Fruit fly (Drosophila melanogaster) whole organism, prepupa: ENCODE results near the gene CG14621.

ENCODE experiments used
- CG10631 ChIP-seq: fragments of 200-800 bp; sonication (Bioruptor generic); optimal IDR thresholded peaks from 2 replicates; lab custom pipeline; 2016; ENCODE audit warnings: missing biosample characterization, missing genetic modification characterization
- CG11902 ChIP-seq: fragments of 200-800 bp; sonication (Bioruptor generic); optimal IDR thresholded peaks from 3 replicates; lab custom pipeline; 2016; ENCODE audit warnings: missing biosample characterization, missing genetic modification characterization
- CG1621 ChIP-seq: fragments of 200-800 bp; sonication (Bioruptor generic); optimal IDR thresholded peaks from 3 replicates; lab custom pipeline; 2018; ENCODE audit warnings: missing biosample characterization, mild to moderate bottlenecking, missing genetic modification characterization
- CG16779 ChIP-seq: fragments of 200-800 bp; sonication (Bioruptor generic); optimal IDR thresholded peaks from 3 replicates; lab custom pipeline; 2017; ENCODE audit warnings: missing biosample characterization, mild to moderate bottlenecking, missing genetic modification characterization
- CG3032 ChIP-seq: fragments of 200-800 bp; optimal IDR thresholded peaks from 2 replicates; lab custom pipeline; 2019; ENCODE audit warnings: missing biosample characterization, mild to moderate bottlenecking, missing genetic modification characterization, moderate library complexity
- CG31627 ChIP-seq: fragments of 200-800 bp; sonication (Bioruptor generic); optimal IDR thresholded peaks from 3 replicates; lab custom pipeline; 2016; ENCODE audit warnings: missing biosample characterization, missing genetic modification characterization
- CG32006 ChIP-seq: fragments of 200-800 bp; sonication (Bioruptor generic); optimal IDR thresholded peaks from 3 replicates; lab custom pipeline; 2017; ENCODE audit warnings: missing biosample characterization, mild to moderate bottlenecking, missing genetic modification characterization
- CG3919 ChIP-seq: fragments of 200-800 bp; sonication (Bioruptor generic); optimal IDR thresholded peaks from 3 replicates; lab custom pipeline; 2016; ENCODE audit warnings: missing biosample characterization, missing genetic modification characterization
- CG4318 ChIP-seq: fragments of 200-800 bp; sonication (Bioruptor generic); optimal IDR thresholded peaks from 3 replicates; lab custom pipeline; 2017; ENCODE audit warnings: missing biosample characterization, mild to moderate bottlenecking, missing genetic modification characterization
- CG6163 ChIP-seq: fragments of 200-800 bp; sonication (Bioruptor generic); IDR thresholded peaks from 3 replicates; pipeline ENCODE4 v1.3.6; 2022; ENCODE audit warnings: missing biosample characterization, missing genetic modification characterization
- CG6276 ChIP-seq: fragments of 200-800 bp; sonication (Bioruptor generic); optimal IDR thresholded peaks from 2 replicates; lab custom pipeline; 2017; ENCODE audit warnings: missing biosample characterization, mild to moderate bottlenecking, missing genetic modification characterization
- CG6792 ChIP-seq: fragments of 200-800 bp; sonication (Bioruptor generic); optimal IDR thresholded peaks from 3 replicates; lab custom pipeline; 2016; ENCODE audit warnings: missing biosample characterization, missing genetic modification characterization
- CG6808 ChIP-seq: fragments of 200-800 bp; sonication (Bioruptor generic); optimal IDR thresholded peaks from 3 replicates; lab custom pipeline; 2017; ENCODE audit warnings: missing biosample characterization, missing genetic modification characterization, mild to moderate bottlenecking, moderate library complexity, missing genetic modification reagents
- CG7368 ChIP-seq: fragments of 200-800 bp; sonication (Bioruptor generic); optimal IDR thresholded peaks from 3 replicates; lab custom pipeline; 2016; ENCODE audit warnings: missing biosample characterization, missing genetic modification characterization
- CG8119 ChIP-seq: fragments of 200-800 bp; sonication (Bioruptor generic); IDR thresholded peaks from 3 replicates; pipeline ENCODE4 v1.3.6; 2022; ENCODE audit warnings: missing biosample characterization, missing genetic modification characterization
- CG9139 ChIP-seq: fragments of 200-800 bp; sonication (Bioruptor generic); optimal IDR thresholded peaks from 3 replicates; lab custom pipeline; 2017; ENCODE audit warnings: missing biosample characterization, mild to moderate bottlenecking, missing genetic modification characterization
- Eip78C ChIP-seq: fragments of 200-800 bp; sonication (Bioruptor generic); peaks from one replicate; lab custom pipeline; 2016; ENCODE audit warnings: missing biosample characterization, missing genetic modification characterization
- Eip93F ChIP-seq: fragments of 200-800 bp; sonication (Bioruptor generic); optimal IDR thresholded peaks from 2 replicates; lab custom pipeline; 2016; ENCODE audit warnings: missing biosample characterization, mild to moderate bottlenecking, missing genetic modification characterization
- Ets21C ChIP-seq: fragments of 200-800 bp; sonication (Bioruptor generic); optimal IDR thresholded peaks from 3 replicates; lab custom pipeline; 2016; ENCODE audit warnings: missing biosample characterization, missing genetic modification characterization
- Ets96B ChIP-seq: fragments of 200-800 bp; optimal IDR thresholded peaks from 2 replicates; lab custom pipeline; 2019; ENCODE audit warnings: missing biosample characterization, mild to moderate bottlenecking, missing genetic modification characterization, moderate library complexity
- Hr38 ChIP-seq: sonication (Bioruptor generic); optimal IDR thresholded peaks from 2 replicates; lab custom pipeline; 2016; ENCODE audit warnings: missing biosample characterization, missing genetic modification characterization
- OdsH ChIP-seq: fragments of 200-800 bp; sonication (Bioruptor generic); optimal IDR thresholded peaks from 3 replicates; lab custom pipeline; 2016; ENCODE audit warnings: missing biosample characterization, missing genetic modification characterization
- Smox ChIP-seq: fragments of 200-800 bp; sonication (Bioruptor generic); optimal IDR thresholded peaks from 3 replicates; lab custom pipeline; 2016; ENCODE audit warnings: missing biosample characterization, missing genetic modification characterization
- Sox102F ChIP-seq: fragments of 200-800 bp; sonication (Bioruptor generic); optimal IDR thresholded peaks from 2 replicates; lab custom pipeline; 2016; ENCODE audit warnings: missing biosample characterization, mild to moderate bottlenecking, missing genetic modification characterization
- Sox14 ChIP-seq: fragments of 200-800 bp; sonication (Bioruptor generic); optimal IDR thresholded peaks from 3 replicates; lab custom pipeline; 2016; ENCODE audit warnings: missing biosample characterization, missing genetic modification characterization
- achi ChIP-seq: fragments of 200-800 bp; sonication (Bioruptor generic); optimal IDR thresholded peaks from 3 replicates; lab custom pipeline; 2016; ENCODE audit warnings: missing biosample characterization, missing genetic modification characterization
- cyc ChIP-seq: fragments of 200-800 bp; sonication (Bioruptor generic); optimal IDR thresholded peaks from 3 replicates; lab custom pipeline; 2016; ENCODE audit warnings: missing biosample characterization, missing genetic modification characterization
- dac ChIP-seq: fragments of 200-800 bp; sonication (Bioruptor generic); optimal IDR thresholded peaks from 2 replicates; lab custom pipeline; 2017; ENCODE audit warnings: missing biosample characterization, mild to moderate bottlenecking, missing genetic modification characterization
- dsx ChIP-seq: fragments of 200-800 bp; optimal IDR thresholded peaks from 3 replicates; lab custom pipeline; 2019; ENCODE audit warnings: missing biosample characterization, mild to moderate bottlenecking, missing genetic modification characterization, moderate library complexity; ENCODE audit not compliant: poor library complexity, severe bottlenecking
- eg ChIP-seq: fragments of 200-800 bp; sonication (Bioruptor generic); IDR thresholded peaks from 3 replicates; pipeline ENCODE4 v1.3.6; 2022; ENCODE audit warnings: missing biosample characterization, missing genetic modification characterization
- fd59A ChIP-seq: fragments of 200-800 bp; sonication (Bioruptor generic); optimal IDR thresholded peaks from 2 replicates; lab custom pipeline; 2017; ENCODE audit warnings: missing biosample characterization, mild to moderate bottlenecking, missing genetic modification characterization, missing genetic modification reagents
- fd85E ChIP-seq: fragments of 200-800 bp; sonication (Bioruptor generic); optimal IDR thresholded peaks from 3 replicates; lab custom pipeline; 2016; ENCODE audit warnings: missing biosample characterization, missing genetic modification characterization
- fkh ChIP-seq: fragments of 200-800 bp; sonication (Bioruptor generic); optimal IDR thresholded peaks from 3 replicates; lab custom pipeline; 2017; ENCODE audit warnings: missing biosample characterization, mild to moderate bottlenecking, missing genetic modification characterization, moderate library complexity
- lz ChIP-seq: fragments of 200-800 bp; sonication (Bioruptor generic); optimal IDR thresholded peaks from 3 replicates; lab custom pipeline; 2016; ENCODE audit warnings: missing biosample characterization, missing genetic modification characterization
- net ChIP-seq: fragments of 200-800 bp; sonication (Bioruptor generic); optimal IDR thresholded peaks from 3 replicates; lab custom pipeline; 2016; ENCODE audit warnings: missing biosample characterization, missing genetic modification characterization
- ss ChIP-seq, 2 experiments: fragments of 200-800 bp; sonication (Bioruptor generic); optimal IDR thresholded peaks; 2 replicates in 1 of 2; 3 replicates in 1 of 2; lab custom pipeline; 2017 to 2018; ENCODE audit warnings: mild to moderate bottlenecking in 2 of 2, missing biosample characterization in 2 of 2, missing genetic modification characterization in 2 of 2, moderate library complexity in 1 of 2
- svp ChIP-seq: fragments of 200-800 bp; sonication (Bioruptor generic); peaks from one replicate; lab custom pipeline; 2016; ENCODE audit warnings: missing biosample characterization, missing genetic modification characterization
- topi ChIP-seq: fragments of 200-800 bp; sonication (Bioruptor generic); optimal IDR thresholded peaks from 3 replicates; lab custom pipeline; 2016; ENCODE audit warnings: missing biosample characterization, missing genetic modification characterization

The CG14621 gene

DNA sequence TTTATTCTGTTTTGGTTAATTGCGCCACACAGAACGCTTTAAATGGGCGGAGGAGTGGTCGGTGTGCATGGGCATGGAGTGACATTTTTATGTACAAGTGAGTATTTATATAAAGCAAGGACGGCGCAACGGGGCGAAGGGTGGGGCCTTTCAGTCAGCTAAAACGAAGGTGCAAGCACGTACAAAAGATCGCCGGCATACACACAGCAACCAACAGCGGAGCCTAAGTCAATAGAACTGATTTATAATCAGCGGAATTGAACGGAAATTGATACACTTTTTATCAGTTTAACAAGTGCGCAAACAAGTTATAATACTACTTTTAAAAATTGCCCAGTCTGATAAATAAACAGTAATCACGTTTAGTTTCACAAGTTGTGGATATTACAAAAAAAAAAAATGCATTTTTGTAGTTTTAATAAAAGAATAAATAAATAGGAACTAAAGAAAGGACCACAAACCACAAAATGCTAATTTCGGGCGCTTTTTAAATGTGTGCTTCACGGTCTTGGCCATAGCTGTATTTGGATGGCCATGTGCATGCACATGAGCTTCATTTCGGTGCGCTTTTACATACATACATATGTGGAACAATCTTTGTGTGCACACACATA lies 35.3 kb downstream of the CG14621 start (continued):
- TF ChIP-seq ss (GFP tag; optimal IDR thresholded peaks at IDR 0.05; lab: Kevin White, UChicago), result peak; percentile 16 to 26
- peak; percentile 41 for TF ChIP-seq CG11902 (GFP tag; lab: Kevin White, UChicago)
- TF ChIP-seq Smox (GFP tag; lab: Kevin White, UChicago), result peak; percentile 66
- peak; percentile 59 for TF ChIP-seq net (GFP tag; lab: Kevin White, UChicago)
- peak; percentile 82 for TF ChIP-seq topi (GFP tag; lab: Kevin White, UChicago)
- no peak for TF ChIP-seq fd85E
- peak; percentile 67 for TF ChIP-seq achi (GFP tag; lab: Kevin White, UChicago)
- TF ChIP-seq CG9139, result no peak
- TF ChIP-seq Hr38 (GFP tag; lab: Kevin White, UChicago), result no peak
- peak; percentile 77 for TF ChIP-seq CG8119 (GFP tag; lab: Robert Waterston, UW)
- TF ChIP-seq dsx (GFP tag; lab: Kevin White, UChicago), result peak; percentile 16
- peak; percentile 78 for TF ChIP-seq lz (GFP tag; lab: Kevin White, UChicago)
- peak; percentile 35 for TF ChIP-seq CG3032
- TF ChIP-seq fkh (GFP tag; lab: Kevin White, UChicago), result no peak
- peak; percentile 65 for TF ChIP-seq Sox14 (GFP tag; lab: Kevin White, UChicago)
- TF ChIP-seq eg, result peak; percentile 50; the same call in 1 of the 3 replicates
- peak; percentile 3 for TF ChIP-seq CG1621 (tag; lab: Kevin White, UChicago)
- peak; percentile 34 for TF ChIP-seq Ets21C (GFP tag; lab: Kevin White, UChicago)
- peak; percentile 70 for TF ChIP-seq cyc (GFP tag; lab: Kevin White, UChicago)
- peak; percentile 42 for TF ChIP-seq CG10631 (GFP tag; lab: Kevin White, UChicago)
- TF ChIP-seq svp (GFP tag; lab: Kevin White, UChicago), result peak; percentile 87

DNA sequence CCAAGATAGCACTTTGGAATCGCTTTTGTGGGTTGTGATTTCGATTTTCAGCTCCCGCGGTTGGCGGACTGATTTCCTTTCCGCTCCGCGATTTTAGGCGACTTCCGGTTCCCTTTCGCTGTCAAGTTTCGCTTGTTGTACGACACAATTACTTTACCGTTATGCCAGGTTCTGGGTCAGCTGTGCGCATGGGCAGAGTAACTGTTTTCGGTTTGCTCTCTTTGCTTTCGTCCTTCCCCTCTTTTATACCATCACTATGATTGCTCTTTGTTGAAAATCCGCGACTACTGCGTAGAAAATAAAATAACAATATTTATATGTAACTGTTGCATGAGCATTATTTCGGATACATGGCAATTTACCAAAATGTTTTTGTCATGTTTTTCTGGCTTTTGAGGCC lies 36.6 kb downstream of the CG14621 start:
- TF ChIP-seq Eip78C (GFP tag; lab: Kevin White, UChicago) (peak; percentile 13), svp (GFP tag; lab: Kevin White, UChicago) (peak; percentile 57), Ets96B (tag; lab: Kevin White, UChicago) (no peak), CG16779 (tag; lab: Kevin White, UChicago) (no peak), CG7368 (GFP tag; lab: Kevin White, UChicago) (no peak), eg (0 out of 3 replicates have a peak, but pooled peaks have one; percentile 6), CG10631 (GFP tag; lab: Kevin White, UChicago) (no peak), CG8119 (GFP tag; lab: Robert Waterston, UW) (no peak), fd59A (no peak), dac (no peak)

DNA sequence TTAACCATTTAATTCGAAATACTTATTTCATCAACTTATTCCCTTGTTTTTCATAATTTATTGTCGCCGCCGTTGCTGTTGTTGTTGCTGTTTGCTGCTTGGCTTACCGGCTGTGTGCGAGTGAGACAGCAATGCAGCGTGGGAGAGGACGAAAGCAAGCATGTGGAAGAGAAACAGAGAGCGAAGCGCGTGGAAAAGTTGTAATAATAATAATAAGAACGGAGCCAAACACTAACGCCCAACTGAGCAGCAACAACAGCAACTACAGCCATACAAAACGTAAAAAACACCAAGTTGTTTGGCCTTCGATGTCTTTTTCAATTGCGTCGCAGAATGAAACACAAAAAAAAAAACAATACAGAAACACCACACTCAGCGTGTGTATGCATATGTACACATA lies 37.1 kb downstream of the CG14621 start:
- TF ChIP-seq CG11902 (GFP tag; lab: Kevin White, UChicago), result no peak
- TF ChIP-seq CG6792 (GFP tag; lab: Kevin White, UChicago), result no peak
- TF ChIP-seq ss (GFP tag; optimal IDR thresholded peaks at IDR 0.05; lab: Kevin White, UChicago), result peak in 1 of 2 experiments; percentile 15
- TF ChIP-seq Sox102F, result no peak
- TF ChIP-seq dsx (GFP tag; lab: Kevin White, UChicago), result no peak
- TF ChIP-seq achi (GFP tag; lab: Kevin White, UChicago), result no peak
- no peak for TF ChIP-seq CG9139
- no peak for TF ChIP-seq CG3919 (GFP tag; lab: Kevin White, UChicago)
- TF ChIP-seq CG32006, result peak; percentile 9
- peak; percentile 9 for TF ChIP-seq fkh (GFP tag; lab: Kevin White, UChicago)
- no peak for TF ChIP-seq OdsH
- peak; percentile 52; the same call in 1 of the 3 replicates for TF ChIP-seq eg
- TF ChIP-seq CG6276, result peak; percentile 23
- TF ChIP-seq CG31627 (GFP tag; lab: Kevin White, UChicago), result no peak
- no peak for TF ChIP-seq CG4318
- TF ChIP-seq CG6163 (GFP tag; lab: Robert Waterston, UW), result peak; percentile 45; the same call in 2 of the 3 replicates
- no peak for TF ChIP-seq topi (GFP tag; lab: Kevin White, UChicago)
- no peak for TF ChIP-seq net (GFP tag; lab: Kevin White, UChicago)
- TF ChIP-seq CG6808 (GFP tag; lab: Kevin White, UChicago), result peak; percentile 51
- TF ChIP-seq Eip93F (GFP tag; lab: Kevin White, UChicago), result no peak
